Fruit fly (Drosophila melanogaster): ENCODE measurements around the gene nmdyn-D6.

nmdyn-D6 gene

DNA sequence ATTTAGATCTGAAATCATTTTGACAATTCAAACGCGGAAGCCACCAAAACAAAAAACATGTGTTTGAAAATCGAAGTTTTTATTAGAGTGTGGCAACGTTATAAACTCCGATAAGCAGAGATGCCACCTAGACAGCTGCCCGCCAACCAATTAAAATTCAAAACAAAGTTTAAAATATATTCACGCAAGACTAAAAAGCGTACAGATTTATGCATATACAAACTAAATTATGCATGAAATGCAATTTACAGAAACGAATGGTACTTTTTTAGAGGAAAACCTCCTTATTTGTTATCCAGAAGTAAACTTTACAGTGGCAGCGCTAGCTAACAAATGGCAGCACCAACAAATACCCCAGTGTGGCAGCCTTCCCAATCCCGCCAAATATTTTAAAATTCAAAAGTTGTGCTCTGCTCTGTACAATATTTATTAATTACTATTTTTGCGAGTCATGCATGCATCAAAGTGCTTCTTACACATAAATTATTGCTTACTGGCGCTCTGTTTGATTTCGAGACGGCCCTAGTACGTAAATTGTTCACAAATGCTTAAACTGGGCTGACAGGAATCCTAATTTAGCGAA is 20.2 kb downstream of the nmdyn-D6 start:
- TF ChIP-seq EcR (GFP tag; optimal IDR thresholded peaks at IDR 0.05): no peak
- no peak for TF ChIP-seq Dll (optimal IDR thresholded peaks at IDR 0.05)
- no peak for TF ChIP-seq pan (optimal IDR thresholded peaks at IDR 0.05)
- no peak for TF ChIP-seq psq (optimal IDR thresholded peaks at IDR 0.05)
- TF ChIP-seq CG8478 (optimal IDR thresholded peaks at IDR 0.05): no peak
- no peak for TF ChIP-seq usp (GFP tag; optimal IDR thresholded peaks at IDR 0.05)

DNA sequence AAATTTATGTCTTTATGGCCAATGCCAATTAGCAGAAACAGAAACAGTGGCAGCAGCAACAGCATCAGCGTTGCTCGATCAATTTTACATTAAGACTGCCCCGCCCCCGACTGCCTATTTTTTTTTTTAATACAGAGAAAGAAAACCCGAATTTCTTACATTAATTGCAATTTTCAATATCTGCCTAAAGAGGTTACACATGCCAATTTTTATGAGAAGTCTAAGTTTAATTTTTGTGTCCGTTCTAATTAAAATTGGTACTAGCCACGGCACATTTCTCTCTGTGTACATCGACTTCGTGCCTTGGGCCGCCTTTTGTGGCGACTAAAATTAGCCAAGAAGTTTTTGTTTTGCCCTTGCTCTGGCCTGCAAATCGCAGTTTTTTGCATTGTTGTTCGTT is 23.4 kb downstream of the nmdyn-D6 start:
- TF ChIP-seq Dll (optimal IDR thresholded peaks at IDR 0.05): no peak
- no peak for TF ChIP-seq pan (optimal IDR thresholded peaks at IDR 0.05)
- TF ChIP-seq psq (optimal IDR thresholded peaks at IDR 0.05): no peak
- TF ChIP-seq usp (GFP tag; optimal IDR thresholded peaks at IDR 0.05): no peak
- TF ChIP-seq EcR (GFP tag; optimal IDR thresholded peaks at IDR 0.05): no peak
- TF ChIP-seq CG8478 (optimal IDR thresholded peaks at IDR 0.05): no peak

DNA sequence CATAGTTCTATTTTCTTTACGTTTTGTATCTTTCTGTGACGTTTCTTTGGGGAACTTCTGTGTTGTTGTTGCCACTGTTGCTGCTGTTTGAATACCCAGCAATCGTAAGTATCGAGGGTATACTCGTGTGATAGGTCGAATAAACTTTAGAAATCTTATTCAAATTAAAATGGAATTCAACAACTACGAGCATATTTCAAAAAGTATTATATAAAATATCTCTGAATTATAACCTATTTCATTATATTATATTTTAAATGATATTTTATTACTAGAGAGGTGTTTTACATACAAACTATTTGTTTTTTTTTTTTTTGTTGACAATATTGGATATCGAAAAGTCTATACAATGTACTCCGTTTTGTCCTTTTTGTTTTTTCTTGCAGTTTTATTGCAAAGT is 25.7 kb downstream of the nmdyn-D6 start:
- TF ChIP-seq psq (optimal IDR thresholded peaks at IDR 0.05) (no peak), EcR (GFP tag; optimal IDR thresholded peaks at IDR 0.05) (no peak), usp (GFP tag; optimal IDR thresholded peaks at IDR 0.05) (no peak), CG8478 (optimal IDR thresholded peaks at IDR 0.05) (no peak), pan (optimal IDR thresholded peaks at IDR 0.05) (no peak), Dll (optimal IDR thresholded peaks at IDR 0.05) (no peak)

DNA sequence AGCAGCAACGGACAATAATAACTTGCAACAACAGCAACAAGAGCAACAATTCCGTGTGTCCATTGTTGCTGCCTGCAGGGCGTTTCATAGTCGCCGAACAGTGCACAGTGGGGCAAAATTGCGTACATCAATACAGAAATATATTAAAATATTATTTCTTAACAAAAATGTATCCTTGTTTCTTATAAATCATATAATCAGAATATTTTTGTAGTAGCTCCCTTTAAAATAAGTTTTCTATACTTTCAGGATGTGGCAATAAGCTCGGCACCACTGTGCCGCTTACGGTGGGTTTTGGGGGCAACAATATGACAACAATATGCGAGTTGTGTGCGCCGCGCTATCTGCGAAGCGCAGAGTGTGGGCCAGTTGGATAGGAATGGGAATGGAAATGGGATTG is 28.8 kb downstream of the nmdyn-D6 start:
- TF ChIP-seq CG8478 (optimal IDR thresholded peaks at IDR 0.05) (no peak), EcR (GFP tag; optimal IDR thresholded peaks at IDR 0.05) (no peak), Dll (optimal IDR thresholded peaks at IDR 0.05) (no peak), usp (GFP tag; optimal IDR thresholded peaks at IDR 0.05) (no peak), pan (optimal IDR thresholded peaks at IDR 0.05) (no peak), psq (optimal IDR thresholded peaks at IDR 0.05) (no peak)

DNA sequence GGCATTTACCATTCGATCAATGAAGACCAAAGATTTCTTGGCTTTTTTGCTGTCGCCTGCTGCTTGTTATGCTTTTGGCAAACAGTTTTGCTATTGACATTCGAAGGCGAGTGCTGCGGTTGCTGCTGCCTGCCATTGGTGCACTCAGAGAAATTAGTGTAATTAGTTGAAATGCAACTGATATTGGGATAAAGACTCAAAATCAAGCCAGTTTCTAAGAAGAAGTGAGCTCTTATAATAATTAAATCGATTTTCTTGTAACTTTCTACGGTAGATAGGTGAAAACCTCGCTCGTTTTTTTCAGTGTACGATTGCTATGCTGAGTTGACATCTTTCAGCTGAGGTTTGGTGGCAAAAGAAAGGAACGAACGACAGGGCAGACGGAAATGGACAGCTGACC is 38.0 kb downstream of the nmdyn-D6 start:
- TF ChIP-seq CG8478 (optimal IDR thresholded peaks at IDR 0.05): no peak
- TF ChIP-seq Dll (optimal IDR thresholded peaks at IDR 0.05): no peak
- no peak for TF ChIP-seq EcR (GFP tag; optimal IDR thresholded peaks at IDR 0.05)
- TF ChIP-seq usp (GFP tag; optimal IDR thresholded peaks at IDR 0.05): no peak
- no peak for TF ChIP-seq psq (optimal IDR thresholded peaks at IDR 0.05)
- TF ChIP-seq pan (optimal IDR thresholded peaks at IDR 0.05): no peak

DNA sequence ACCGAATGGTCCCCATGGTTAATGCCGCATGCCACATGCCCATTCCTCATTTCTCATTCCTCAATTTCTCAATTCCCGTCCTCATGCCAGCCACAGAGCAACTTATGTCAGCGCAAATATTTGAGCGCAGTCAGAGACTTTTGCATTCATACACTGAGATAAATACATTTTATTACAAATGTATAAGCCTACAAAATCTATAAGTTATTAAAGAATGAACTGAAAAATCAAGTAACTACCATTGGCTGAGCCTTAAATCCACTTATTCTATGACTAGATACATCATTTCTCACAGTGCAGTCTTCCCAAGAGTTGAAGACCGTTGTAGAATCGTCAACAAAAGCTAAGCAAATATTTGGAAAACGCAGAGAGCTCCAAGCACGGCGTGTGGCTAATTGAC is 38.7 kb downstream of the nmdyn-D6 start:
- TF ChIP-seq CG8478 (optimal IDR thresholded peaks at IDR 0.05) (no peak), Dll (optimal IDR thresholded peaks at IDR 0.05) (no peak), usp (GFP tag; optimal IDR thresholded peaks at IDR 0.05) (no peak), EcR (GFP tag; optimal IDR thresholded peaks at IDR 0.05) (no peak), pan (optimal IDR thresholded peaks at IDR 0.05) (no peak), psq (optimal IDR thresholded peaks at IDR 0.05) (no peak)

DNA sequence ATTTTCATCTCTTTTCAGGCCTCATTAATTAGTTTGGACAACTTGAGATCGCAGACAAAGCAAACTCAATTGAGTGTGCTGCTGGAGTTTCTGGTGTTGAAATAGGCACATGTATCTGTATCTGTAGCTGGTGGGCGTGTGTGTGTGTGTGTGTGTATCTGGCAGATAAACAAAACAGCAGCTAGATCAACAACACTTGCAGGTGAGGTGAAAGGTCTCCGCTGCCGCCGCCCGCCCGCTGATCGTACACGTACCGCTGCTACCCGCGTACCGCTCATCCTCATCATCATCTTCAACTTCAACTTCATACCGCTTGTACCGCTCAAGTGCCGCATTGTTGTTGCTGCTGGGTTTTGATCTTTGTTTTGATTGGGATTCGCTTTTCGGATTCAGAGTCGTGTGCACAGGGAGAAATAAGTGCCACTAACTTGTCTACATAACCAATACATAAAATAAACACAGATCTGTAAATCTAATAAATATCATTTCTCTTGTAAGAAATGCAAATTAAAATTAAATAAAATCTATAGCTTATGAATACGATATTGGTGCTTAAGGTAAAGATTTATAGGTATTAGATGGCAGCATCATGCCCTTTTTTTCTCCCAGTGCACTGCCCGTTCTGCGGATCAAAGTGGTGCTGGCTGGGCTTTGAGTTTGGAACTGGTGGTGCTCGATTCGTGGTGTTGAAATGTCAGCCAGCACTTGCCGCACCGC is 43.8 kb downstream of the nmdyn-D6 start:
- TF ChIP-seq pan (optimal IDR thresholded peaks at IDR 0.05) (no peak), CG8478 (optimal IDR thresholded peaks at IDR 0.05) (no peak), psq (optimal IDR thresholded peaks at IDR 0.05) (no peak), usp (GFP tag; optimal IDR thresholded peaks at IDR 0.05) (no peak), EcR (GFP tag; optimal IDR thresholded peaks at IDR 0.05) (no peak), Dll (optimal IDR thresholded peaks at IDR 0.05) (no peak)

DNA sequence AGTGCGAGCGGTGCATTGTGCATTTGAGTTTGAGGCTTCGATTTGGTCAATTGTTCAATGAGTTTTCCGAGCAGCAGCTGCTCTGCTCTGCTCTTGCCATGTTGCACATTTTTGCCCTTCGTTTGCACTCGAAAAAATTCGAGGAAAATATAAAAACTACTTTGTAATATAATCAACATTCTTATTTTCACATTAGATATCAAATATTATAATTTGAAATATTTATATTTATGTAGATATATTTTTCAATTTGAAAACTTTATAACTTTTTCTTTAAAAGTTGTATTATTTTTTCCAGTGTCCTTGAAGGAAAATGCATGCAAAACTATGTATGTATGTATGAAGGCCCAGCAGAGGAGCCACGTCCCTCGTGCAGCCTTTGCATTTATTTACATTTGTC is 45.9 kb downstream of the nmdyn-D6 start:
- no peak for TF ChIP-seq psq (optimal IDR thresholded peaks at IDR 0.05)

DNA sequence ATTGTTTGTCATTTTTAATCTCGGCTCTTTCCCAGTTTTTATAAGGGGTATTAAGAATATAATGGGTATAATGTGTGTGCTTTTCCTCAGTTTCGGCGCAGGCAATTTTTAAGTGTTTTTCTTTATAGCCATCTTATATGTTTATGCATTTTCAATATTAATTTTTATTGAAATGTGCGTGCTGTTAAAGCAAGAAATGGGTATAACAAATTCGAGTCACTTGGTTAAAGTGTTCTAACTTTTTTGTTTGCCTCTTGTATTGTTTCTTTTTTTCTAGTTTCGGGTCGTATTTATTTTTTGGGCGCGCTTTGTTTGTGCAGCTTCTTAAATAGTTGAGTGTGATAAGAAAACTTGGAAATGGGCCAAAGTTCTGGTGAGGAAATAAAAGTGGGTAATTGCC is 49.7 kb downstream of the nmdyn-D6 start:
- TF ChIP-seq usp (GFP tag; optimal IDR thresholded peaks at IDR 0.05): no peak
- TF ChIP-seq psq (optimal IDR thresholded peaks at IDR 0.05): no peak
- TF ChIP-seq EcR (GFP tag; optimal IDR thresholded peaks at IDR 0.05): no peak
- TF ChIP-seq pan (optimal IDR thresholded peaks at IDR 0.05): no peak
- no peak for TF ChIP-seq Dll (optimal IDR thresholded peaks at IDR 0.05)
- TF ChIP-seq CG8478 (optimal IDR thresholded peaks at IDR 0.05): no peak

All from whole organism.